Worm (Caenorhabditis elegans) whole organism, L4 larva: ENCODE results near the gene qns-1.

ENCODE experiments used
- D1046.2 ChIP-seq: fragments of 200-800 bp; sonication (Bioruptor generic); IDR thresholded peaks from 2 replicates; pipeline ENCODE4 v1.3.6; 2022; ENCODE audit warnings: missing genetic modification characterization, missing compliant biosample characterization
- F10B5.3 ChIP-seq: sonication (generic microtip); optimal IDR thresholded peaks from 2 replicates; lab custom pipeline; 2016; ENCODE audit warnings: mild to moderate bottlenecking, missing genetic modification characterization, missing compliant biosample characterization
- F37D6.2 ChIP-seq: sonication (generic microtip); optimal IDR thresholded peaks from 2 replicates; lab custom pipeline; 2016; ENCODE audit warnings: mild to moderate bottlenecking, missing genetic modification characterization, missing compliant biosample characterization
- F44E2.7 ChIP-seq: fragments of 200-800 bp; sonication (Bioruptor generic); IDR thresholded peaks from 2 replicates; pipeline ENCODE4 v2.1.2; 2022; ENCODE audit warnings: missing genetic modification characterization, missing compliant biosample characterization
- F49E8.2 ChIP-seq: sonication (generic microtip); optimal IDR thresholded peaks from 2 replicates; lab custom pipeline; 2016; ENCODE audit warnings: missing compliant biosample characterization, mild to moderate bottlenecking, missing genetic modification characterization, borderline replicate concordance
- T20F7.1 ChIP-seq: fragments of 200-800 bp; sonication (Bioruptor generic); optimal IDR thresholded peaks from 2 replicates; lab custom pipeline; 2018; ENCODE audit warnings: mild to moderate bottlenecking, missing genetic modification characterization, missing compliant biosample characterization
- T26A8.4 ChIP-seq: fragments of 200-800 bp; sonication (Bioruptor generic); IDR thresholded peaks from 2 replicates; pipeline ENCODE4 v1.3.6; 2022; ENCODE audit warnings: missing genetic modification characterization, missing compliant biosample characterization
- Y105C5A.15 ChIP-seq: fragments of 200-800 bp; sonication (Bioruptor generic); IDR thresholded peaks from 2 replicates; pipeline ENCODE4 v1.3.6; 2022; ENCODE audit warnings: missing genetic modification characterization, missing compliant biosample characterization
- Y75B8A.6 ChIP-seq: fragments of 200-800 bp; sonication (Bioruptor generic); IDR thresholded peaks from 2 replicates; pipeline ENCODE4 v1.3.6; 2022; ENCODE audit warnings: missing genetic modification reagents, missing genetic modification characterization, missing compliant biosample characterization
- aha-1 ChIP-seq: fragments of 150-350 bp; peaks from one replicate; lab custom pipeline; 2014; ENCODE audit warnings: missing biosample characterization, missing genetic modification characterization
- aly-2 ChIP-seq: sonication (generic microtip); optimal IDR thresholded peaks from 2 replicates; lab custom pipeline; 2018; ENCODE audit warnings: missing biosample characterization, missing genetic modification characterization
- ceh-20 ChIP-seq: fragments of 200-800 bp; sonication (Bioruptor generic); IDR thresholded peaks from 2 replicates; pipeline ENCODE4 v1.3.6; 2022; ENCODE audit warnings: missing genetic modification reagents, missing genetic modification characterization, missing compliant biosample characterization
- ces-1 ChIP-seq: fragments of 150-350 bp; sonication (generic microtip); optimal IDR thresholded peaks from 4 replicates; lab custom pipeline; 2014; ENCODE audit warnings: missing biosample characterization, missing genetic modification reagents, missing genetic modification characterization
- cey-2 ChIP-seq: sonication (generic microtip); optimal IDR thresholded peaks from 3 replicates; lab custom pipeline; 2017; ENCODE audit warnings: missing genetic modification characterization, mild to moderate bottlenecking, missing compliant biosample characterization, antibody characterized with exemption, borderline replicate concordance; ENCODE audit not compliant: insufficient read depth
- daf-12 ChIP-seq: fragments of 150-350 bp; optimal IDR thresholded peaks from 2 replicates; lab custom pipeline; 2014; ENCODE audit warnings: missing biosample characterization, missing genetic modification reagents, missing genetic modification characterization
- daf-16 ChIP-seq, 3 experiments: sonication (generic microtip); optimal IDR thresholded peaks; 2 replicates each; lab custom pipeline; 2016 to 2017; ENCODE audit warnings: missing genetic modification characterization in 3 of 3, missing genetic modification reagents in 3 of 3, mild to moderate bottlenecking in 2 of 3, missing compliant biosample characterization in 2 of 3, missing biosample characterization in 1 of 3, moderate library complexity in 1 of 3
- daf-19 ChIP-seq: fragments of 200-800 bp; sonication (Bioruptor generic); conservative IDR thresholded peaks from 2 replicates; pipeline ENCODE4 v1.3.6; 2022; ENCODE audit warnings: missing genetic modification characterization, missing compliant biosample characterization
- dmd-9 ChIP-seq: fragments of 200-800 bp; sonication (Bioruptor generic); IDR thresholded peaks from 2 replicates; pipeline ENCODE4 v1.3.6; 2022; ENCODE audit warnings: missing genetic modification reagents, missing genetic modification characterization, missing compliant biosample characterization
- egl-43 ChIP-seq: fragments of 200-800 bp; sonication (Bioruptor generic); IDR thresholded peaks from 2 replicates; pipeline ENCODE4 v1.3.6; 2022; ENCODE audit warnings: missing genetic modification reagents, missing genetic modification characterization, missing compliant biosample characterization
- gei-8 ChIP-seq: fragments of 200-800 bp; sonication (Bioruptor generic); optimal IDR thresholded peaks from 2 replicates; lab custom pipeline; 2018; ENCODE audit warnings: mild to moderate bottlenecking, missing genetic modification characterization, missing compliant biosample characterization
- hif-1 ChIP-seq, 2 experiments: sonication (generic microtip); optimal IDR thresholded peaks; 2 replicates each; lab custom pipeline; 2016 to 2017; ENCODE audit warnings: missing compliant biosample characterization in 2 of 2, missing genetic modification characterization in 2 of 2, missing genetic modification reagents in 2 of 2, missing genotype in 2 of 2, mild to moderate bottlenecking in 1 of 2
- hlh-11 ChIP-seq: fragments of 200-800 bp; sonication (Bioruptor generic); optimal IDR thresholded peaks from 2 replicates; lab custom pipeline; 2018; ENCODE audit warnings: mild to moderate bottlenecking, missing genetic modification characterization, missing compliant biosample characterization
- lin-1 ChIP-seq: fragments of 200-800 bp; sonication (Bioruptor generic); IDR thresholded peaks from 2 replicates; pipeline ENCODE4 v1.3.6; 2022; ENCODE audit warnings: missing genetic modification reagents, missing genetic modification characterization, missing compliant biosample characterization
- lin-38 ChIP-seq: fragments of 200-800 bp; sonication (Bioruptor generic); IDR thresholded peaks from 2 replicates; pipeline ENCODE4 v1.3.6; 2022; ENCODE audit warnings: missing genetic modification reagents, missing genetic modification characterization, missing compliant biosample characterization
- lin-39 ChIP-seq: fragments of 150-350 bp; optimal IDR thresholded peaks from 2 replicates; lab custom pipeline; 2014; ENCODE audit warnings: missing biosample characterization, missing genetic modification reagents, missing genetic modification characterization
- lir-3 ChIP-seq: sonication (generic microtip); optimal IDR thresholded peaks from 2 replicates; lab custom pipeline; 2016; ENCODE audit warnings: mild to moderate bottlenecking, missing genetic modification characterization, missing compliant biosample characterization
- lsy-2 ChIP-seq, 2 experiments: fragments of 150-350 bp in 1 of 2; sonication (generic microtip) in 1 of 2; optimal IDR thresholded peaks; 2 replicates each; lab custom pipeline; 2014 to 2017; ENCODE audit warnings: missing biosample characterization in 2 of 2, missing genetic modification characterization in 2 of 2
- madf-5 ChIP-seq, 2 experiments: fragments of 200-800 bp; sonication (Bioruptor generic); IDR thresholded peaks; 2 replicates each; pipeline ENCODE4 v1.3.6; 2022; ENCODE audit warnings: missing compliant biosample characterization in 2 of 2, missing genetic modification characterization in 2 of 2
- madf-9 ChIP-seq: fragments of 200-800 bp; sonication (Bioruptor generic); conservative IDR thresholded peaks from 2 replicates; pipeline ENCODE4 v1.3.6; 2022; ENCODE audit warnings: missing genetic modification reagents, missing genetic modification characterization, missing compliant biosample characterization
- mes-2 ChIP-seq: sonication (generic microtip); optimal IDR thresholded peaks from 2 replicates; lab custom pipeline; 2016; ENCODE audit warnings: missing genotype, mild to moderate bottlenecking, missing genetic modification characterization, missing compliant biosample characterization; ENCODE audit not compliant: poor library complexity, severe bottlenecking
- nhr-10 ChIP-seq: fragments of 150-350 bp; optimal IDR thresholded peaks from 2 replicates; lab custom pipeline; 2014; ENCODE audit warnings: missing biosample characterization, missing genetic modification characterization
- nhr-11 ChIP-seq: fragments of 150-350 bp; optimal IDR thresholded peaks from 2 replicates; lab custom pipeline; 2014; ENCODE audit warnings: missing biosample characterization, missing genetic modification characterization
- nhr-25 ChIP-seq: sonication (generic microtip); optimal IDR thresholded peaks from 2 replicates; lab custom pipeline; 2017; ENCODE audit warnings: missing genetic modification characterization, mild to moderate bottlenecking, missing compliant biosample characterization, antibody characterized with exemption, moderate library complexity, borderline replicate concordance; ENCODE audit not compliant: insufficient read depth
- nhr-28 ChIP-seq: fragments of 150-350 bp; optimal IDR thresholded peaks from 2 replicates; lab custom pipeline; 2014; ENCODE audit warnings: missing biosample characterization, missing genetic modification characterization
- nhr-76 ChIP-seq: fragments of 150-350 bp; optimal IDR thresholded peaks from 2 replicates; lab custom pipeline; 2014; ENCODE audit warnings: missing biosample characterization, missing genetic modification characterization
- nhr-77 ChIP-seq: fragments of 150-350 bp; optimal IDR thresholded peaks from 2 replicates; lab custom pipeline; 2014; ENCODE audit warnings: missing biosample characterization, missing genetic modification characterization
- pqm-1 ChIP-seq: sonication (generic microtip); optimal IDR thresholded peaks from 2 replicates; lab custom pipeline; 2017; ENCODE audit warnings: missing biosample characterization, missing genetic modification characterization
- rbr-2 ChIP-seq: sonication (generic microtip); optimal IDR thresholded peaks from 2 replicates; lab custom pipeline; 2016; ENCODE audit warnings: missing genotype, missing genetic modification characterization, missing compliant biosample characterization
- set-16 ChIP-seq: fragments of 200-800 bp; sonication (Bioruptor generic); IDR thresholded peaks from 2 replicates; pipeline ENCODE4 v1.3.6; 2022; ENCODE audit warnings: missing genetic modification reagents, missing genetic modification characterization, missing compliant biosample characterization
- skn-1 ChIP-seq: fragments of 150-350 bp; optimal IDR thresholded peaks from 2 replicates; lab custom pipeline; 2014; ENCODE audit warnings: missing biosample characterization, missing genetic modification characterization
- spr-1 ChIP-seq: sonication (generic microtip); optimal IDR thresholded peaks from 2 replicates; lab custom pipeline; 2016; ENCODE audit warnings: mild to moderate bottlenecking, missing genetic modification characterization, missing compliant biosample characterization
- spr-3 ChIP-seq: fragments of 200-800 bp; sonication (Bioruptor generic); optimal IDR thresholded peaks from 2 replicates; lab custom pipeline; 2018; ENCODE audit warnings: mild to moderate bottlenecking, missing genetic modification characterization, missing compliant biosample characterization
- vab-7 ChIP-seq: fragments of 200-800 bp; sonication (Bioruptor generic); IDR thresholded peaks from 2 replicates; pipeline ENCODE4 v1.3.6; 2022; ENCODE audit warnings: missing genetic modification reagents, missing genetic modification characterization, missing compliant biosample characterization
- zfp-3 ChIP-seq: fragments of 200-800 bp; sonication (Bioruptor generic); conservative IDR thresholded peaks from 2 replicates; pipeline ENCODE4 v1.3.6; 2022; ENCODE audit warnings: missing genetic modification reagents, missing genetic modification characterization, missing compliant biosample characterization
- zip-11 ChIP-seq: fragments of 200-800 bp; sonication (Bioruptor generic); IDR thresholded peaks from 2 replicates; pipeline ENCODE4 v1.3.6; 2022; ENCODE audit warnings: missing genetic modification characterization, missing compliant biosample characterization

qns-1 gene

ce11 chrIV:10252350-10252792, 33.3 kb upstream of the qns-1 start (continued):
- TF ChIP-seq vab-7 (GFP tag; lab: Robert Waterston, UW) (0 out of 2 replicates have a peak, but pooled peaks have one; percentile 39), skn-1 (tag; lab: Kevin White, UChicago) (no peak), nhr-25 (peak; percentile 37), T20F7.1 (GFP tag; lab: Kevin White, UChicago) (peak; percentile 80), rbr-2 (peak; percentile 91), pqm-1 (tag; lab: Kevin White, UChicago) (peak; percentile 70), gei-8 (GFP tag; lab: Kevin White, UChicago) (peak; percentile 73), T26A8.4 (GFP tag; lab: Robert Waterston, UW) (peak; percentile 43; the same call in 1 of the 2 replicates), spr-1 (tag; lab: Kevin White, UChicago) (peak; percentile 73), nhr-10 (tag; lab: Kevin White, UChicago) (peak; percentile 79), nhr-28 (tag; lab: Kevin White, UChicago) (peak; percentile 90), madf-5 (GFP tag; IDR thresholded peaks at IDR 0.05; lab: Robert Waterston, UW) (no peak), zfp-3 (0 out of 2 replicates have a peak, but pooled peaks have one; percentile 50), egl-43 (GFP tag; lab: Robert Waterston, UW) (no peak; the same call in none of the 2 replicates), nhr-76 (tag; lab: Kevin White, UChicago) (no peak), F37D6.2 (tag; lab: Kevin White, UChicago) (peak; percentile 77), nhr-77 (peak; percentile 82), lin-1 (peak; percentile 79), daf-12 (no peak), F10B5.3 (no peak), dmd-9 (GFP tag; lab: Robert Waterston, UW) (no peak), lir-3 (no peak), lin-39 (no peak)

DNA sequence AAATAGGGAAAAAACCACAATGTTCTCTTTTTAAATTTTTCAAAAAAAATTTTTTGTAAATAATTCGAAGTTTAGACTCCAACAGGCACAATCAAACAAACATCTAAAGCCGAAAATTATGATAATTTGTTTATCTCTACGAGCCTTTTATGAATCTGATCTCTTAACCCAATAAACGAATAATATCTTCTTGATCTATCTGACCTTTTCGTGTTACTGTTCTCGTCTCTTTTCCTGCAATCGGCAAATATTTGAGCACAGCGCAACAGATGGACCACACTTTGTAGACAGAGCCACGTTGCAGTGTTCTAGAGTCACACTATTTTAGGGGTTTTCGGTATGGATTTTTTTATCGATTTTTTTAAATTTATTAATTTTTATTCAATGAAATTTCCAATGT, 32.7 kb upstream of the qns-1 start:
- TF ChIP-seq aha-1 (peak; percentile 6), spr-3 (GFP tag; lab: Kevin White, UChicago) (no peak)

DNA sequence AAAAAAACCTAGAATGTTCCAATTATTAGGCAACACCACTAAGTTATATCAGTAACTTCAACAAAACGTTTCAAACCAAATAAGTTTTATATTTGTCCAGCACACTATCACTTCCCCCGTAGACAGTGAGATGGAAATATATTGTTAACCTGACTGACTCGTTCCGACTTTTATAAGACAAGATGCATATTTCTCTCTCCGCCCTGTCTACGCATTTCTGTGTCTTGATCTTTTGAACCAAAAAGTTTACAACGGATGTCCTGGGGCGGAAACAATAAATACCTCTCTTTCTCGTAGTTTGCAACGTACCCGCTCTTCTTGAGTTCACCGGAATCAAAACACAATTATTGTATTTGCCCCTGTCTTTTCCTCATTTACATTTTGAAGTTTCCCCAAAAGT, 32.2 kb upstream of the qns-1 start:
- TF ChIP-seq daf-16 (GFP tag; optimal IDR thresholded peaks at IDR 0.05; lab: Kevin White, UChicago) (no peak), daf-16 (tag; optimal IDR thresholded peaks at IDR 0.05; lab: Kevin White, UChicago) (peak; percentile 33), nhr-28 (tag; lab: Kevin White, UChicago) (peak; percentile 27), daf-19 (GFP tag; lab: Robert Waterston, UW) (no peak), Y75B8A.6 (GFP tag; lab: Robert Waterston, UW) (no peak), T20F7.1 (GFP tag; lab: Kevin White, UChicago) (no peak), F37D6.2 (tag; lab: Kevin White, UChicago) (no peak), nhr-77 (no peak), zip-11 (GFP tag; lab: Robert Waterston, UW) (no peak), mes-2 (tag; lab: Kevin White, UChicago) (no peak)
- TF ChIP-seq, all 104 proteins: peak for 2

DNA sequence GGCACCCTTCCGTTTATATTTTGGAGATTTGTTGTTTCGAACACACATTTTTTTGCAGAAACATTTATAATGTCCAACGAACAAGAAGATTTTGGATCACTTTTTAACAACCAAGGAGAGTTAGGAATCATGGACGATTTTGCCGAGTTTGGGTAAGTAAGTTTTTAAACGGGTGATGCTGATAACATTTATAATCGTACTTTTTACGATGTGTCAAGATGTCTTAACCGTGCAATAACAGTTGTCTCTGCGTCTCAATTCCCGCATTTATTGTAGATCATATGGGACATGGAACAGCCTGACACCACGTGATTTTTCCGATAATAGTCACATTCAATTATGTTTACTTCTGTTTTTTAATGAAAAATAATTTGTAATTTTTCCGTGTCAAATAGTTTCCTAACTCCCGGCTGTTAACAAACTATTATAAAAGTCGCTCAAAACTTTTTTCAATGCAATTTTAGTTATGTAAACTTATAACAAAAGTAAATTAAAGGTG, 31.5 kb upstream of the qns-1 start, which contains the start of gene daf-14:
Gene daf-14, plus strand, starts transcription at position 51 of the 499 bp plus-strand sequence.
- TF ChIP-seq Y105C5A.15 (GFP tag; lab: Robert Waterston, UW) (no peak), aly-2 (no peak), hif-1 (tag; optimal IDR thresholded peaks at IDR 0.05; lab: Kevin White, UChicago) (no peak), nhr-25 (no peak), set-16 (GFP tag; lab: Robert Waterston, UW) (no peak), ceh-20 (GFP tag; lab: Robert Waterston, UW) (no peak), ces-1 (GFP tag; lab: Kevin White, UChicago) (no peak), madf-9 (GFP tag; lab: Robert Waterston, UW) (no peak), Y75B8A.6 (GFP tag; lab: Robert Waterston, UW) (no peak), lsy-2 (tag; optimal IDR thresholded peaks at IDR 0.05; lab: Kevin White, UChicago) (peak in 1 of 2 experiments; percentile 33), T26A8.4 (GFP tag; lab: Robert Waterston, UW) (no peak), F49E8.2 (no peak), F10B5.3 (no peak), D1046.2 (GFP tag; lab: Robert Waterston, UW) (no peak), lin-38 (GFP tag; lab: Robert Waterston, UW) (no peak), hlh-11 (tag; lab: Kevin White, UChicago) (peak; percentile 65), cey-2 (tag; lab: Kevin White, UChicago) (no peak), nhr-11 (tag; lab: Kevin White, UChicago) (no peak), F44E2.7 (no peak)
